Fruit fly (Drosophila melanogaster): ENCODE data around the gene REG.

Gene REG

DNA sequence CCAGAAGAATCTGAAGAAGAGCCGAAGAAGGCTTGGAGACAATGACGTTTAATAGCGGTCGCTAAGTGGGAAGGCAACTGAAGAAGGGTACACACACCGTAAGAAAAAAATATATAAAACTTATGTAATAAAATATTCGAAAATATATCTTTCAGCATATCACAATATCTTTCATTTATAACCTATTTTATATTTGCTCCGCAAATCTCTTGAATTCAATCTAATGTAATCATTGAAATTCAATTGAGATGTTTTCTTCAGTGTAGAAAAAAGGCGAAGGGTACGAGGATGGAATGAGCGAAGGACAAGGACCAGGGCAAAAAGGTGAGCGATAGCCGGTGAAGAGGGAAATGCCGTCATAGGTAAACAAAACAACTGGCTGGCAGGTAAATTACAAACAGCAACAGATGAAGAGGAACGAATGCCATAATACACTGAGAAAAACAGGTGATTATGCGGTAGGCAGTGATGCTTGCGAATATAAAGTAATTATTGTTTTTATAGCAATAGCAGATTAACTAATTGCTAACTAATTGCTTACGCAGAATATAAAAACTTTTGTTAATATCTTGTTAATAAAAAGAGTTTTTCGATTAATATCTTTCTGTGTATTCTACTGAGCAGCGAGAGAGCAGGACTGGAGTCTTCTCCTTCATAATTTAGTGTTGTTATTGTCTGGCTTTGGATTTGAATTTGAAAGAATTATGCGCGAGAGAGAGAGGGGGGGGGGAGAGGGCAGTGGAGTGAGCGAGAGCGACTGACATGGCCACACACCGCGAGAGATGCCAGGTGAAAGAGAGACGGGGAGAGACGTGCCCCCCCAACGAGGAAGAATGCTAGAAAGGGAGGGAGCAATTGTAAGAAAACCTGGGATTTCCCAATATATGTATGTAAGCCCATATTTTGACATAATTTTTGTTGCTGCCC, 21.9 kb downstream of the REG start:
- TF ChIP-seq Sox14 (GFP tag; optimal IDR thresholded peaks at IDR 0.05), result peak; percentile 74
- peak; percentile 54 for TF ChIP-seq CG15336 (GFP tag; IDR thresholded peaks at IDR 0.05)
- TF ChIP-seq fd59A (GFP tag; optimal IDR thresholded peaks at IDR 0.05), result peak; percentile 77
- no peak for TF ChIP-seq CG6854 (GFP tag; optimal IDR thresholded peaks at IDR 0.05)
- TF ChIP-seq Sox102F (GFP tag; optimal IDR thresholded peaks at IDR 0.05), result peak; percentile 51
- TF ChIP-seq CG6808 (GFP tag; optimal IDR thresholded peaks at IDR 0.05), result peak; percentile 90
- TF ChIP-seq OdsH (GFP tag; optimal IDR thresholded peaks at IDR 0.05), result peak; percentile 76
- TF ChIP-seq Eip93F (GFP tag; optimal IDR thresholded peaks at IDR 0.05), result peak; percentile 39
- peak; percentile 42 for TF ChIP-seq fkh (GFP tag; optimal IDR thresholded peaks at IDR 0.05)
- peak; percentile 71 for TF ChIP-seq Hr39 (GFP tag; optimal IDR thresholded peaks at IDR 0.05)
- peak; percentile 39 to 61 for TF ChIP-seq salr (GFP tag; optimal IDR thresholded peaks at IDR 0.05)
- TF ChIP-seq CG1621 (tag; optimal IDR thresholded peaks at IDR 0.05), result peak; percentile 69
- peak; percentile 74 for TF ChIP-seq esn (GFP tag; optimal IDR thresholded peaks at IDR 0.05)
- no peak for TF ChIP-seq fd85E (GFP tag; optimal IDR thresholded peaks at IDR 0.05)
- TF ChIP-seq CG8319 (GFP tag; optimal IDR thresholded peaks at IDR 0.05), result peak; percentile 45
- peak; percentile 86 for TF ChIP-seq acj6 (GFP tag; optimal IDR thresholded peaks at IDR 0.05)
- no peak for TF ChIP-seq CG11294 (GFP tag; IDR thresholded peaks at IDR 0.05)
- TF ChIP-seq CG6276 (GFP tag; optimal IDR thresholded peaks at IDR 0.05), result peak; percentile 30
- TF ChIP-seq cyc (GFP tag; optimal IDR thresholded peaks at IDR 0.05), result peak; percentile 81
- peak; percentile 77 for TF ChIP-seq CG10631 (GFP tag; optimal IDR thresholded peaks at IDR 0.05)
- TF ChIP-seq Sox15 (GFP tag; optimal IDR thresholded peaks at IDR 0.05), result peak; percentile 60
- peak; percentile 67 for TF ChIP-seq CG31627 (GFP tag; optimal IDR thresholded peaks at IDR 0.05)
- TF ChIP-seq CG3032 (tag; optimal IDR thresholded peaks at IDR 0.05), result peak; percentile 88
- TF ChIP-seq CG4318 (GFP tag; optimal IDR thresholded peaks at IDR 0.05), result peak; percentile 49
- TF ChIP-seq Hr4 (GFP tag; optimal IDR thresholded peaks at IDR 0.05), result peak; percentile 45
- TF ChIP-seq Met (GFP tag; optimal IDR thresholded peaks at IDR 0.05), result peak; percentile 76
- peak; percentile 85 for TF ChIP-seq Eip75B (GFP tag; optimal IDR thresholded peaks at IDR 0.05)
- peak; percentile 90 for TF ChIP-seq svp (GFP tag)
- peak; percentile 47 for TF ChIP-seq CG11902 (GFP tag; optimal IDR thresholded peaks at IDR 0.05)
- TF ChIP-seq Ets96B (tag; optimal IDR thresholded peaks at IDR 0.05), result peak; percentile 88
- TF ChIP-seq CG6792 (GFP tag; optimal IDR thresholded peaks at IDR 0.05), result peak; percentile 62
- peak; percentile 72 for TF ChIP-seq eg (GFP tag; IDR thresholded peaks at IDR 0.05)
- peak; percentile 53 for TF ChIP-seq Blimp-1 (GFP tag; optimal IDR thresholded peaks at IDR 0.05)
- TF ChIP-seq Ets21C (GFP tag; optimal IDR thresholded peaks at IDR 0.05), result peak; percentile 37
- TF ChIP-seq Hr38 (GFP tag; optimal IDR thresholded peaks at IDR 0.05), result no peak
- TF ChIP-seq CG34406 (GFP tag; optimal IDR thresholded peaks at IDR 0.05), result peak; percentile 68
- peak; percentile 80 for TF ChIP-seq CG3919 (GFP tag; optimal IDR thresholded peaks at IDR 0.05)
- TF ChIP-seq CG8632 (GFP tag; optimal IDR thresholded peaks at IDR 0.05), result peak; percentile 79
- peak; percentile 76 for TF ChIP-seq spab (GFP tag; optimal IDR thresholded peaks at IDR 0.05)
- peak; percentile 74 for TF ChIP-seq lz (GFP tag; optimal IDR thresholded peaks at IDR 0.05)
- TF ChIP-seq dsx (GFP tag; optimal IDR thresholded peaks at IDR 0.05; ENCODE audit: poor library complexity, severe bottlenecking), result peak; percentile 95
- peak; percentile 63 for TF ChIP-seq CG32006 (GFP tag; optimal IDR thresholded peaks at IDR 0.05)
- TF ChIP-seq Gug (GFP tag; IDR thresholded peaks at IDR 0.05), result peak; percentile 56; the same call in 1 of the 2 replicates
- peak; percentile 88 for TF ChIP-seq CG9139 (GFP tag; optimal IDR thresholded peaks at IDR 0.05)
- peak; percentile 96 for TF ChIP-seq Eip78C (GFP tag)
- peak; percentile 91 for TF ChIP-seq CG6163 (GFP tag; IDR thresholded peaks at IDR 0.05)
- TF ChIP-seq CG16779 (tag; optimal IDR thresholded peaks at IDR 0.05), result peak; percentile 68
- TF ChIP-seq pdm3 (GFP tag; optimal IDR thresholded peaks at IDR 0.05), result peak; percentile 79
- peak; percentile 74 for TF ChIP-seq CG11762 (GFP tag; optimal IDR thresholded peaks at IDR 0.05; ENCODE audit: insufficient read depth)
- peak; percentile 71 for TF ChIP-seq CG7368 (GFP tag; optimal IDR thresholded peaks at IDR 0.05)
